Fruit fly (Drosophila melanogaster): ENCODE data around the gene Keap1.

The Keap1 gene

dm6 chr3R:17122796-17123504 is 43.2 kb upstream of the Keap1 start (continued):
- no peak for TF ChIP-seq Oli (tag; optimal IDR thresholded peaks at IDR 0.05)
- TF ChIP-seq CG12744 (GFP tag; optimal IDR thresholded peaks at IDR 0.05), result no peak
- no peak for TF ChIP-seq CG14667 (GFP tag; IDR thresholded peaks at IDR 0.05)
- TF ChIP-seq CG11456 (GFP tag; IDR thresholded peaks at IDR 0.05), result no peak
- TF ChIP-seq Sry-δ (GFP tag; optimal IDR thresholded peaks at IDR 0.05), result no peak
- TF ChIP-seq CG18764 (GFP tag; optimal IDR thresholded peaks at IDR 0.05), result no peak
- TF ChIP-seq CG32532 (GFP tag; IDR thresholded peaks at IDR 0.05), result no peak
- TF ChIP-seq Dad (GFP tag; optimal IDR thresholded peaks at IDR 0.05), result no peak
- TF ChIP-seq Sry-β (GFP tag; optimal IDR thresholded peaks at IDR 0.05), result no peak
- TF ChIP-seq esg (GFP tag; conservative IDR thresholded peaks at IDR 0.05), result no peak
- TF ChIP-seq CG11723 (GFP tag; optimal IDR thresholded peaks at IDR 0.05), result no peak
- peak in 1 of 2 experiments; percentile 40 for TF ChIP-seq Hr51 (GFP tag; optimal IDR thresholded peaks at IDR 0.05)
- no peak for TF ChIP-seq knrl (GFP tag; IDR thresholded peaks at IDR 0.05; ENCODE audit: partially characterized antibody)
- no peak for TF ChIP-seq CG3726 (GFP tag; IDR thresholded peaks at IDR 0.05)
- no peak for TF ChIP-seq CG15601 (tag; optimal IDR thresholded peaks at IDR 0.05)
- no peak for TF ChIP-seq CG14965 (GFP tag; optimal IDR thresholded peaks at IDR 0.05; ENCODE audit: borderline replicate concordance)
- no peak for TF ChIP-seq CG1529 (GFP tag; optimal IDR thresholded peaks at IDR 0.05)
- no peak for TF ChIP-seq sqz (GFP tag; optimal IDR thresholded peaks at IDR 0.05)
- no peak for TF ChIP-seq CG8089 (GFP tag; optimal IDR thresholded peaks at IDR 0.05)
- no peak for TF ChIP-seq CG4617 (GFP tag; optimal IDR thresholded peaks at IDR 0.05; ENCODE audit: borderline replicate concordance)
- TF ChIP-seq H2.0 (GFP tag; IDR thresholded peaks at IDR 0.05), result no peak
- no peak for TF ChIP-seq Kr (GFP tag; optimal IDR thresholded peaks at IDR 0.05)
- no peak for TF ChIP-seq CG12942 (GFP tag; optimal IDR thresholded peaks at IDR 0.05)
- no peak for TF ChIP-seq CG13424 (tag; optimal IDR thresholded peaks at IDR 0.05)
- TF ChIP-seq CG11695 (GFP tag; IDR thresholded peaks at IDR 0.05), result no peak
- no peak for TF ChIP-seq CG17385 (GFP tag; optimal IDR thresholded peaks at IDR 0.05)
- no peak for TF ChIP-seq ind (GFP tag; optimal IDR thresholded peaks at IDR 0.05)
- TF ChIP-seq CG31365 (tag; optimal IDR thresholded peaks at IDR 0.05), result no peak
- no peak for TF ChIP-seq nerfin-1 (tag; optimal IDR thresholded peaks at IDR 0.05)
- no peak for TF ChIP-seq CG13296 (GFP tag; optimal IDR thresholded peaks at IDR 0.05)
- no peak for TF ChIP-seq CG10979 (tag; optimal IDR thresholded peaks at IDR 0.05)
- TF ChIP-seq HmgD (GFP tag; optimal IDR thresholded peaks at IDR 0.05), result no peak
- TF ChIP-seq chinmo (GFP tag; IDR thresholded peaks at IDR 0.05; ENCODE audit: partially characterized antibody), result peak; percentile 88; the same call in 3 of the 4 replicates
- no peak for TF ChIP-seq BtbVII (GFP tag; optimal IDR thresholded peaks at IDR 0.05)
- no peak for TF ChIP-seq NK7.1 (GFP tag; optimal IDR thresholded peaks at IDR 0.05)
- no peak for TF ChIP-seq CG6791 (GFP tag; IDR thresholded peaks at IDR 0.05; ENCODE audit: partially characterized antibody)
- no peak for TF ChIP-seq Ravus (GFP tag; IDR thresholded peaks at IDR 0.05)
- no peak for TF ChIP-seq Hsf (GFP tag; optimal IDR thresholded peaks at IDR 0.05)
- TF ChIP-seq CG10147 (GFP tag; optimal IDR thresholded peaks at IDR 0.05), result no peak
- TF ChIP-seq CG3065 (GFP tag; optimal IDR thresholded peaks at IDR 0.05), result no peak
- no peak for TF ChIP-seq dati (GFP tag; IDR thresholded peaks at IDR 0.05)
- TF ChIP-seq luna (GFP tag; optimal IDR thresholded peaks at IDR 0.05), result no peak
- TF ChIP-seq zf30C (GFP tag; optimal IDR thresholded peaks at IDR 0.05), result no peak
- TF ChIP-seq trh (GFP tag; optimal IDR thresholded peaks at IDR 0.05), result no peak
- TF ChIP-seq CG4730 (GFP tag; IDR thresholded peaks at IDR 0.05), result no peak
- TF ChIP-seq NFAT (GFP tag; IDR thresholded peaks at IDR 0.05), result no peak
- no peak for TF ChIP-seq CG3838 (GFP tag; optimal IDR thresholded peaks at IDR 0.05)
- no peak for TF ChIP-seq bsh (GFP tag; optimal IDR thresholded peaks at IDR 0.05)
- TF ChIP-seq CG30020 (tag; optimal IDR thresholded peaks at IDR 0.05), result no peak
- no peak for TF ChIP-seq p53 (GFP tag; optimal IDR thresholded peaks at IDR 0.05)

Data from whole organism, embryonic.